Fruit fly (Drosophila melanogaster) whole organism, pupa: Measurements from ENCODE around the gene dpp.

ENCODE experiments used
- CG10348 ChIP-seq: fragments of 200-800 bp; sonication (Bioruptor generic); IDR thresholded peaks from 2 replicates; pipeline ENCODE4 v1.3.6; 2022; ENCODE audit warnings: missing biosample characterization, missing genetic modification characterization
- CG8301 ChIP-seq: fragments of 200-800 bp; sonication (Bioruptor generic); optimal IDR thresholded peaks from 2 replicates; lab custom pipeline; 2018; ENCODE audit warnings: missing biosample characterization, mild to moderate bottlenecking, missing genetic modification characterization
- Pif1B ChIP-seq: fragments of 200-800 bp; sonication (Bioruptor generic); optimal IDR thresholded peaks from 3 replicates; lab custom pipeline; 2016; ENCODE audit warnings: missing biosample characterization, missing genetic modification characterization
- fd96Ca ChIP-seq: fragments of 200-800 bp; sonication (Bioruptor generic); IDR thresholded peaks from 3 replicates; pipeline ENCODE4 v1.3.6; 2022; ENCODE audit warnings: missing biosample characterization, missing genetic modification characterization

DNA sequence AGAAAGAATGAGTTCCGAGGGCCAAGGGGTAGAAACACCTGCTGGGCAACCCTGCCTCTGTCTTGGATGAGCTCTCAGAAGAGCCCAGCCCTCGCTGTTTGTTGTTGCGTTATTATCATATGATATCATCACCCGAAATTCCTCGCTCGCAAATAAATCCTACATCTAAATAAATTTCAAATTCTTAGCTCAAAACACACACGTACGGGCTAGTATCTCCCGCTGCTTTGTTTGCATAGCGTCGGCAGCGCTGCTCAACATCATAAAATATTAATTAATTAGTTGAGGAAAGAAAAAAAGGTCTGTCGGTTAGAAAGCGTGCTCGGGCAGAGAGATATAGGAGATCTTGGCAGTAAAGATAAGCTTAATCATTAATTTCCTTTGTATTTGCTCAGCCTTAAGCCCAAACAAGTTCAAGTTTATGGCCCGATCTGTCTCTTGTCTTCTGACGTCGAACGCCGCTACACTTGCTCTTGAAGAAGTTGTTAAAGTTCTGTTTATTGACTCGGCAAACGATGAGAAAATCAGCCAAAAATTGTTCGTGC is 45.7 kb downstream of the dpp start:
- TF ChIP-seq CG8301 (tag; lab: Kevin White, UChicago): no peak
- TF ChIP-seq Pif1B: no peak
- no peak for TF ChIP-seq CG10348 (GFP tag; lab: Robert Waterston, UW)
- TF ChIP-seq fd96Ca (GFP tag; lab: Robert Waterston, UW): no peak
